Comparison of ENCODE assay signal across 5 fruit fly cellular contexts in the genomic region with DNA sequence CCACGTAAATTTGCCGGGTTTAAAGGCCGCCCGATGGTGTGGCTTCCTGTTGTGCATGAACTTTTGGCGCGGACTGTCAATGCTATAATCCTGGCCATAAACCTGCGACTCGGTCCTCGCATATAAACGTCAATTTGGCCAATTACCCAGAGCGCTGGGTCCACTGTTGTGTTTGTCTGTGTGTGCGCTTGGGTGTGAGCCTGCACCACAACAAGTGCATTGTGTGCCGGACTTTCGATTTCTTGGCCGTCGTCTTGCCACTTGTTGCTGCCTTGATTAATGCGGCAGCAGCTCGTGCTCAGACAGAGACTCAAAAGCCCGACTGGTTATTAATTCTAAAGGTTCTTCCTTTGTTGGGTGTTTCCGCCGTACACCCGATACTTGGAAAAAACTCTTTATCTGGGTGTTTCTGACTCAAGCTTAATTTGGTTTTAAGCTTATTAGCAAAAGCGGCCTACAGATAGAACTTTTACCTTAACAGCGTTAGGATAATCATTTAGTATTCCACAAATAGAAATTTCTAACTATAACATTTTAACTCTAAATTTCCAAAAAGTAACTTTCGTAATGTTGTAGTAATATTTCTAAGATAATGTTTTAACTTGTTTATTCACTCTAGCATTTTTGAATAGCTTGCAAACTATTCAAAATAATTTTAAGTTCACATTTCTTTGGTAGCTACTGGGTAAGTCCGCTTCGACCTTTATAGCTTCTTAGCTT.
TF ChIP-seq lines count a peak whose summit lies in the region.

No protein-coding gene starts in this region.

- no peak for TF ChIP-seq CTCF in whole organism, embryonic (GFP tag; optimal IDR thresholded peaks at IDR 0.05; lab: Kevin White, UChicago)

TF ChIP-seq in whole organism, 6 proteins besides CTCF, POLR2A, EP300 and RAD21:
- TF ChIP-seq pan (optimal IDR thresholded peaks at IDR 0.05; lab: Kevin White, UChicago) (peak; percentile 64), EcR (GFP tag; optimal IDR thresholded peaks at IDR 0.05; lab: Kevin White, UChicago) (no peak)

TF ChIP-seq in whole organism, embryonic, 481 proteins besides CTCF, POLR2A, EP300 and RAD21:
- no peak for TF ChIP-seq Opbp (GFP tag; IDR thresholded peaks at IDR 0.05; lab: Robert Waterston, UW; ENCODE audit: partially characterized antibody)
- peak; percentile 21 for TF ChIP-seq Blimp-1 (GFP tag; optimal IDR thresholded peaks at IDR 0.05; lab: Kevin White, UChicago)
- TF ChIP-seq abd-A (tag; optimal IDR thresholded peaks at IDR 0.05; lab: Kevin White, UChicago), result no peak
- TF ChIP-seq CG32767 (GFP tag; IDR thresholded peaks at IDR 0.05; lab: Robert Waterston, UW), result no peak

TF ChIP-seq in whole organism, prepupa, 60 proteins besides CTCF, POLR2A, EP300 and RAD21 (continues in another document):
- TF ChIP-seq Gug (GFP tag; IDR thresholded peaks at IDR 0.05; lab: Robert Waterston, UW) (no peak), Eip78C (GFP tag; lab: Kevin White, UChicago) (peak; percentile 80), esn (GFP tag; optimal IDR thresholded peaks at IDR 0.05; lab: Kevin White, UChicago) (peak; percentile 71), OdsH (GFP tag; optimal IDR thresholded peaks at IDR 0.05; lab: Kevin White, UChicago) (peak; percentile 35), Ets21C (GFP tag; optimal IDR thresholded peaks at IDR 0.05; lab: Kevin White, UChicago) (peak; percentile 20), CG15336 (GFP tag; IDR thresholded peaks at IDR 0.05; lab: Robert Waterston, UW) (no peak), CG6163 (GFP tag; IDR thresholded peaks at IDR 0.05; lab: Robert Waterston, UW) (peak; percentile 31; the same call in 1 of the 3 replicates), Hr4 (GFP tag; optimal IDR thresholded peaks at IDR 0.05; lab: Kevin White, UChicago) (no peak), ss (GFP tag; optimal IDR thresholded peaks at IDR 0.05; lab: Kevin White, UChicago) (peak; percentile 28 to 36), CG11762 (GFP tag; optimal IDR thresholded peaks at IDR 0.05; lab: Kevin White, UChicago; ENCODE audit: insufficient read depth) (no peak), CG1621 (tag; optimal IDR thresholded peaks at IDR 0.05; lab: Kevin White, UChicago) (peak; percentile 12), CG6854 (GFP tag; optimal IDR thresholded peaks at IDR 0.05; lab: Kevin White, UChicago) (no peak), spab (GFP tag; optimal IDR thresholded peaks at IDR 0.05; lab: Kevin White, UChicago) (peak; percentile 54), CG7368 (GFP tag; optimal IDR thresholded peaks at IDR 0.05; lab: Kevin White, UChicago) (no peak), Lpt (GFP tag; optimal IDR thresholded peaks at IDR 0.05; lab: Kevin White, UChicago) (no peak), CG8632 (GFP tag; optimal IDR thresholded peaks at IDR 0.05; lab: Kevin White, UChicago) (peak; percentile 50), Blimp-1 (GFP tag; optimal IDR thresholded peaks at IDR 0.05; lab: Kevin White, UChicago) (peak; percentile 92), CG34406 (GFP tag; optimal IDR thresholded peaks at IDR 0.05; lab: Kevin White, UChicago) (no peak), Eip75B (GFP tag; optimal IDR thresholded peaks at IDR 0.05; lab: Kevin White, UChicago) (peak; percentile 26), CG10631 (GFP tag; optimal IDR thresholded peaks at IDR 0.05; lab: Kevin White, UChicago) (peak; percentile 49), Sox102F (GFP tag; optimal IDR thresholded peaks at IDR 0.05; lab: Kevin White, UChicago) (peak; percentile 3), CG3032 (tag; optimal IDR thresholded peaks at IDR 0.05; lab: Kevin White, UChicago) (peak; percentile 35), cyc (GFP tag; optimal IDR thresholded peaks at IDR 0.05; lab: Kevin White, UChicago) (peak; percentile 34), Ets96B (tag; optimal IDR thresholded peaks at IDR 0.05; lab: Kevin White, UChicago) (peak; percentile 37), CG31627 (GFP tag; optimal IDR thresholded peaks at IDR 0.05; lab: Kevin White, UChicago) (peak; percentile 50)

TF ChIP-seq in whole organism, pupa, 21 proteins besides CTCF, POLR2A, EP300 and RAD21:
- TF ChIP-seq CG13204 (GFP tag; optimal IDR thresholded peaks at IDR 0.05; lab: Kevin White, UChicago) (no peak), CG34367 (tag; optimal IDR thresholded peaks at IDR 0.05; lab: Kevin White, UChicago) (peak; percentile 52), D1 (tag; optimal IDR thresholded peaks at IDR 0.05; lab: Kevin White, UChicago) (peak; percentile 44), CG15710 (tag; optimal IDR thresholded peaks at IDR 0.05; lab: Kevin White, UChicago) (peak; percentile 69), CG8301 (tag; optimal IDR thresholded peaks at IDR 0.05; lab: Kevin White, UChicago) (no peak), CG17806 (tag; optimal IDR thresholded peaks at IDR 0.05; lab: Kevin White, UChicago) (peak; percentile 50), CG9948 (tag; optimal IDR thresholded peaks at IDR 0.05; lab: Kevin White, UChicago) (peak; percentile 61), CG4496 (GFP tag; IDR thresholded peaks at IDR 0.05; lab: Robert Waterston, UW) (no peak), Snoo (tag; optimal IDR thresholded peaks at IDR 0.05; lab: Kevin White, UChicago) (peak; percentile 13), CG8159 (tag; optimal IDR thresholded peaks at IDR 0.05; lab: Kevin White, UChicago) (peak; percentile 72), CG12605 (GFP tag; IDR thresholded peaks at IDR 0.05; lab: Robert Waterston, UW) (no peak), Pif1A (GFP tag; optimal IDR thresholded peaks at IDR 0.05; lab: Kevin White, UChicago) (no peak), EcR (GFP tag; optimal IDR thresholded peaks at IDR 0.05; lab: Kevin White, UChicago) (peak; percentile 76)

TF ChIP-seq in whole organism, wandering third instar larva, 38 proteins besides CTCF, POLR2A, EP300 and RAD21:
- TF ChIP-seq Dfd (GFP tag; optimal IDR thresholded peaks at IDR 0.05; lab: Kevin White, UChicago), result no peak
- no peak for TF ChIP-seq GATAd (GFP tag; optimal IDR thresholded peaks at IDR 0.05; lab: Kevin White, UChicago)
- TF ChIP-seq foxo (GFP tag; optimal IDR thresholded peaks at IDR 0.05; lab: Kevin White, UChicago), result peak in 1 of 2 experiments; percentile 37
- peak; percentile 45 for TF ChIP-seq ey (GFP tag; optimal IDR thresholded peaks at IDR 0.05; lab: Kevin White, UChicago)
- TF ChIP-seq tai (GFP tag; optimal IDR thresholded peaks at IDR 0.05; lab: Kevin White, UChicago), result no peak
- TF ChIP-seq Sp1 (GFP tag; optimal IDR thresholded peaks at IDR 0.05; lab: Kevin White, UChicago), result peak; percentile 52
- peak; percentile 30 for TF ChIP-seq dmrt93B (GFP tag; optimal IDR thresholded peaks at IDR 0.05; lab: Kevin White, UChicago)
- TF ChIP-seq Vsx2 (GFP tag; optimal IDR thresholded peaks at IDR 0.05; lab: Kevin White, UChicago; ENCODE audit: partially characterized antibody), result peak; percentile 75
- TF ChIP-seq psq (GFP tag; optimal IDR thresholded peaks at IDR 0.05; lab: Kevin White, UChicago), result peak; percentile 21
- no peak for TF ChIP-seq CrebA (GFP tag; optimal IDR thresholded peaks at IDR 0.05; lab: Kevin White, UChicago; ENCODE audit: borderline replicate concordance)
- peak; percentile 23 for TF ChIP-seq Hnf4 (GFP tag; optimal IDR thresholded peaks at IDR 0.05; lab: Kevin White, UChicago)
- TF ChIP-seq br (GFP tag; optimal IDR thresholded peaks at IDR 0.05; lab: Kevin White, UChicago), result peak; percentile 7
- TF ChIP-seq HLH106 (tag; optimal IDR thresholded peaks at IDR 0.05; lab: Kevin White, UChicago), result peak; percentile 39
- peak; percentile 46 for TF ChIP-seq fru (GFP tag; optimal IDR thresholded peaks at IDR 0.05; lab: Kevin White, UChicago)
- peak; percentile 2 for TF ChIP-seq pan (optimal IDR thresholded peaks at IDR 0.05; lab: Kevin White, UChicago)
- TF ChIP-seq dl (GFP tag; optimal IDR thresholded peaks at IDR 0.05; lab: Kevin White, UChicago; ENCODE audit: insufficient read depth in 1 of 2, partially characterized antibody in 2 of 2), result no peak
- TF ChIP-seq Hr83 (GFP tag; optimal IDR thresholded peaks at IDR 0.05; lab: Kevin White, UChicago; ENCODE audit: poor library complexity, severe bottlenecking), result no peak
- no peak for TF ChIP-seq jim (GFP tag; optimal IDR thresholded peaks at IDR 0.05; lab: Kevin White, UChicago)
- TF ChIP-seq rgr (GFP tag; optimal IDR thresholded peaks at IDR 0.05; lab: Kevin White, UChicago), result no peak
- TF ChIP-seq h (GFP tag; optimal IDR thresholded peaks at IDR 0.05; lab: Kevin White, UChicago), result peak; percentile 30
- TF ChIP-seq Jra (GFP tag; optimal IDR thresholded peaks at IDR 0.05; lab: Kevin White, UChicago), result no peak
- no peak for TF ChIP-seq Abd-B (GFP tag; optimal IDR thresholded peaks at IDR 0.05; lab: Kevin White, UChicago)
- peak; percentile 73 for TF ChIP-seq woc (GFP tag; optimal IDR thresholded peaks at IDR 0.05; lab: Kevin White, UChicago)
- TF ChIP-seq OdsH (GFP tag; optimal IDR thresholded peaks at IDR 0.05; lab: Kevin White, UChicago), result peak; percentile 30
